Worm (Caenorhabditis elegans) whole organism, L2 larva: ENCODE data around the gene F13A2.2.

Source experiments
- C34F6.9 ChIP-seq: fragments of 150-350 bp; optimal IDR thresholded peaks from 2 replicates; lab custom pipeline; 2014; ENCODE audit warnings: missing biosample characterization, missing genetic modification characterization
- F13H6.1 ChIP-seq: sonication (generic microtip); optimal IDR thresholded peaks from 2 replicates; lab custom pipeline; 2016; ENCODE audit warnings: missing genetic modification characterization, missing compliant biosample characterization
- R02D3.7 ChIP-seq: fragments of 150-350 bp; optimal IDR thresholded peaks from 2 replicates; lab custom pipeline; 2014; ENCODE audit warnings: missing biosample characterization, missing genetic modification characterization
- Y55F3AM.14 ChIP-seq: fragments of 200-800 bp; sonication (Bioruptor generic); optimal IDR thresholded peaks from 2 replicates; lab custom pipeline; 2018; ENCODE audit warnings: mild to moderate bottlenecking, missing genetic modification characterization, missing compliant biosample characterization
- ZK546.5 ChIP-seq: sonication (generic microtip); optimal IDR thresholded peaks from 2 replicates; lab custom pipeline; 2017; ENCODE audit warnings: missing biosample characterization, missing genetic modification characterization
- alr-1 ChIP-seq: fragments of 150-350 bp; optimal IDR thresholded peaks from 2 replicates; lab custom pipeline; 2014; ENCODE audit warnings: missing biosample characterization, missing genetic modification characterization
- aly-2 ChIP-seq: fragments of 150-350 bp; optimal IDR thresholded peaks from 2 replicates; lab custom pipeline; 2014; ENCODE audit warnings: missing biosample characterization, missing genetic modification characterization
- ama-1 ChIP-seq: fragments of 150-350 bp; optimal IDR thresholded peaks from 2 replicates; lab custom pipeline; 2018; ENCODE audit warnings: inconsistent platforms
- blmp-1 ChIP-seq: sonication (generic microtip); optimal IDR thresholded peaks from 2 replicates; lab custom pipeline; 2017; ENCODE audit warnings: missing genetic modification characterization, mild to moderate bottlenecking, missing compliant biosample characterization, antibody characterized with exemption, moderate library complexity; ENCODE audit not compliant: insufficient read depth
- ceh-16 ChIP-seq: fragments of 150-350 bp; optimal IDR thresholded peaks from 2 replicates; lab custom pipeline; 2014; ENCODE audit warnings: missing biosample characterization, missing genetic modification characterization
- ceh-82 ChIP-seq: fragments of 150-350 bp; optimal IDR thresholded peaks from 2 replicates; lab custom pipeline; 2014; ENCODE audit warnings: missing biosample characterization, missing genetic modification characterization
- dmd-4 ChIP-seq: sonication (generic microtip); optimal IDR thresholded peaks from 2 replicates; lab custom pipeline; 2017; ENCODE audit warnings: missing biosample characterization, missing genetic modification characterization
- elt-1 ChIP-seq: fragments of 150-350 bp; optimal IDR thresholded peaks from 2 replicates; lab custom pipeline; 2014; ENCODE audit warnings: missing biosample characterization, missing genetic modification characterization
- fos-1 ChIP-seq: fragments of 150-350 bp; optimal IDR thresholded peaks from 2 replicates; lab custom pipeline; 2014; ENCODE audit warnings: missing biosample characterization, missing genetic modification characterization
- lin-11 ChIP-seq: fragments of 150-350 bp; sonication (generic microtip); optimal IDR thresholded peaks from 2 replicates; lab custom pipeline; 2014; ENCODE audit warnings: missing biosample characterization, missing genetic modification characterization, inconsistent platforms, mixed read lengths
- lin-13 ChIP-seq: fragments of 150-350 bp; optimal IDR thresholded peaks from 2 replicates; lab custom pipeline; 2014; ENCODE audit warnings: missing biosample characterization, missing genetic modification reagents, missing genetic modification characterization
- lin-39 ChIP-seq: fragments of 150-350 bp; optimal IDR thresholded peaks from 2 replicates; lab custom pipeline; 2014; ENCODE audit warnings: missing biosample characterization, missing genetic modification reagents, missing genetic modification characterization
- mdl-1 ChIP-seq, 2 experiments: fragments of 150-350 bp in 1 of 2; sonication (generic microtip) in 1 of 2; optimal IDR thresholded peaks; 2 replicates each; lab custom pipeline; 2017; ENCODE audit warnings: missing biosample characterization in 2 of 2, missing genetic modification characterization in 2 of 2
- nhr-11 ChIP-seq: fragments of 150-350 bp; optimal IDR thresholded peaks from 2 replicates; lab custom pipeline; 2014; ENCODE audit warnings: missing biosample characterization, missing genetic modification characterization
- nhr-12 ChIP-seq: fragments of 150-350 bp; optimal IDR thresholded peaks from 2 replicates; lab custom pipeline; 2014; ENCODE audit warnings: missing biosample characterization, missing genetic modification characterization
- nhr-129 ChIP-seq: fragments of 150-350 bp; optimal IDR thresholded peaks from 2 replicates; lab custom pipeline; 2014; ENCODE audit warnings: missing biosample characterization, missing genetic modification characterization
- nhr-21 ChIP-seq: fragments of 150-350 bp; optimal IDR thresholded peaks from 2 replicates; lab custom pipeline; 2014; ENCODE audit warnings: missing biosample characterization, missing genetic modification characterization
- nhr-23 ChIP-seq: fragments of 150-350 bp; optimal IDR thresholded peaks from 2 replicates; lab custom pipeline; 2014; ENCODE audit warnings: missing biosample characterization, missing genetic modification reagents, missing genetic modification characterization
- nhr-237 ChIP-seq: fragments of 150-350 bp; optimal IDR thresholded peaks from 2 replicates; lab custom pipeline; 2014; ENCODE audit warnings: missing biosample characterization, missing genetic modification characterization
- nhr-25 ChIP-seq: fragments of 150-350 bp; sonication (generic microtip); optimal IDR thresholded peaks from 3 replicates; lab custom pipeline; 2014; ENCODE audit warnings: missing biosample characterization, missing genetic modification characterization
- peb-1 ChIP-seq: fragments of 150-350 bp; optimal IDR thresholded peaks from 2 replicates; lab custom pipeline; 2014; ENCODE audit warnings: missing biosample characterization, missing genetic modification characterization
- sem-4 ChIP-seq: fragments of 150-350 bp; optimal IDR thresholded peaks from 2 replicates; lab custom pipeline; 2014; ENCODE audit warnings: missing biosample characterization, missing genetic modification reagents, missing genetic modification characterization
- skn-1 ChIP-seq: sonication (generic microtip); optimal IDR thresholded peaks from 2 replicates; lab custom pipeline; 2017; ENCODE audit warnings: missing biosample characterization, missing genetic modification characterization
- sma-9 ChIP-seq, 2 experiments: fragments of 150-350 bp in 1 of 2; sonication (generic microtip) in 1 of 2; optimal IDR thresholded peaks; 2 replicates each; lab custom pipeline; 2014 to 2016; ENCODE audit warnings: missing genetic modification characterization in 2 of 2, mild to moderate bottlenecking in 1 of 2, missing biosample characterization in 1 of 2, missing compliant biosample characterization in 1 of 2, missing genetic modification reagents in 1 of 2, moderate library complexity in 1 of 2
- snpc-4 ChIP-seq: fragments of 150-350 bp; optimal IDR thresholded peaks from 2 replicates; lab custom pipeline; 2014; ENCODE audit warnings: missing biosample characterization, missing genetic modification characterization
- unc-39 ChIP-seq: fragments of 150-350 bp; optimal IDR thresholded peaks from 2 replicates; lab custom pipeline; 2014; ENCODE audit warnings: missing biosample characterization, missing genetic modification characterization
- unc-62 ChIP-seq: fragments of 150-350 bp; optimal IDR thresholded peaks from 2 replicates; lab custom pipeline; 2014; ENCODE audit warnings: missing biosample characterization, missing genetic modification reagents, missing genetic modification characterization
- zag-1 ChIP-seq: fragments of 150-350 bp; optimal IDR thresholded peaks from 2 replicates; lab custom pipeline; 2014; ENCODE audit warnings: missing biosample characterization, missing genetic modification characterization
- ztf-1 ChIP-seq: fragments of 200-800 bp; sonication (Bioruptor generic); conservative IDR thresholded peaks from 2 replicates; pipeline ENCODE4 v1.3.6; 2022; ENCODE audit warnings: missing genetic modification characterization, missing compliant biosample characterization
- ztf-4 ChIP-seq: fragments of 150-350 bp; optimal IDR thresholded peaks from 2 replicates; lab custom pipeline; 2014; ENCODE audit warnings: missing biosample characterization, missing genetic modification characterization

Gene F13A2.2

ce11 chrV:4398884-4399283, 14.5 kb upstream of the F13A2.2 start:
- TF ChIP-seq skn-1: no peak
- TF ChIP-seq nhr-12 (tag; lab: Kevin White, UChicago): no peak

ce11 chrV:4398127-4398526, 13.7 kb upstream of the F13A2.2 start:
- no peak for TF ChIP-seq snpc-4 (tag; lab: Kevin White, UChicago)
- no peak for TF ChIP-seq nhr-11 (tag; lab: Kevin White, UChicago)
- no peak for TF ChIP-seq ceh-16 (tag; lab: Kevin White, UChicago)
- TF ChIP-seq R02D3.7 (tag; lab: Kevin White, UChicago): no peak
- no peak for TF ChIP-seq ztf-1
- TF ChIP-seq nhr-25: no peak
- no peak for TF ChIP-seq lin-13 (GFP tag; lab: Kevin White, UChicago)
- TF ChIP-seq mdl-1 (tag; optimal IDR thresholded peaks at IDR 0.05; lab: Kevin White, UChicago): no peak
- TF ChIP-seq skn-1: no peak
- TF ChIP-seq C34F6.9 (tag; lab: Kevin White, UChicago): no peak
- TF ChIP-seq alr-1 (tag; lab: Kevin White, UChicago): no peak
- no peak for TF ChIP-seq lin-39 (tag; lab: Kevin White, UChicago)
- no peak for TF ChIP-seq nhr-23
- TF ChIP-seq ZK546.5 (tag; lab: Kevin White, UChicago): no peak
- no peak for TF ChIP-seq sma-9 (GFP tag; optimal IDR thresholded peaks at IDR 0.05; lab: Kevin White, UChicago)
- no peak for TF ChIP-seq sma-9 (tag; optimal IDR thresholded peaks at IDR 0.05; lab: Kevin White, UChicago)
- TF ChIP-seq nhr-129 (tag; lab: Kevin White, UChicago): no peak
- no peak for TF ChIP-seq blmp-1 (tag; lab: Kevin White, UChicago)
- TF ChIP-seq F13H6.1 (tag; lab: Kevin White, UChicago): no peak

ce11 chrV:4396257-4396656, 11.9 kb upstream of the F13A2.2 start, which contains the start of gene F13A2.3:
Gene F13A2.3, minus strand, starts transcription at chrV:4396357.
- TF ChIP-seq dmd-4 (tag; lab: Kevin White, UChicago) (no peak), ceh-16 (tag; lab: Kevin White, UChicago) (no peak), mdl-1 (tag; optimal IDR thresholded peaks at IDR 0.05; lab: Kevin White, UChicago) (no peak)

ce11 chrV:4387916-4388315, 3.5 kb upstream of the F13A2.2 start:
- no peak for TF ChIP-seq ztf-1
- no peak for TF ChIP-seq mdl-1 (tag; optimal IDR thresholded peaks at IDR 0.05; lab: Kevin White, UChicago)
- TF ChIP-seq C34F6.9 (tag; lab: Kevin White, UChicago): no peak
- TF ChIP-seq nhr-12 (tag; lab: Kevin White, UChicago): no peak
- no peak for TF ChIP-seq sem-4 (tag; lab: Kevin White, UChicago)
- no peak for TF ChIP-seq unc-62 (GFP tag; lab: Kevin White, UChicago)
- no peak for TF ChIP-seq skn-1
- no peak for TF ChIP-seq aly-2
- no peak for TF ChIP-seq zag-1 (tag; lab: Kevin White, UChicago)
- no peak for TF ChIP-seq ama-1 (lab: Kevin White, UChicago)
- no peak for TF ChIP-seq peb-1 (tag; lab: Kevin White, UChicago)
- TF ChIP-seq F13H6.1 (tag; lab: Kevin White, UChicago): no peak
- no peak for TF ChIP-seq ztf-4 (tag; lab: Kevin White, UChicago)
- TF ChIP-seq ZK546.5 (tag; lab: Kevin White, UChicago): no peak

- no peak for TF ChIP-seq Y55F3AM.14 (GFP tag; lab: Kevin White, UChicago)
These were observed 3.0 kb upstream of the F13A2.2 start, which contains the start of gene F13A2.9 for ce11 chrV:4387402-4387801. Gene F13A2.9, minus strand, starts transcription at chrV:4387502.

ce11 chrV:4386173-4386572, 1.8 kb upstream of the F13A2.2 start, which contains the start of gene F13A2.10:
Gene F13A2.10, minus strand, starts transcription at chrV:4386273.
- no peak for TF ChIP-seq lin-11 (tag; lab: Kevin White, UChicago)

ce11 chrV:4382298-4382697, 2.1 kb downstream of the F13A2.2 start, which contains the start of gene F13A2.1:
Gene F13A2.1, minus strand, starts transcription at chrV:4382398.
- TF ChIP-seq blmp-1 (tag; lab: Kevin White, UChicago) (no peak), nhr-12 (tag; lab: Kevin White, UChicago) (no peak), alr-1 (tag; lab: Kevin White, UChicago) (no peak), nhr-237 (tag; lab: Kevin White, UChicago) (no peak), snpc-4 (tag; lab: Kevin White, UChicago) (no peak), sem-4 (tag; lab: Kevin White, UChicago) (no peak), elt-1 (no peak), ceh-82 (tag; lab: Kevin White, UChicago) (no peak), nhr-21 (tag; lab: Kevin White, UChicago) (no peak), sma-9 (GFP tag; optimal IDR thresholded peaks at IDR 0.05; lab: Kevin White, UChicago) (no peak), sma-9 (tag; optimal IDR thresholded peaks at IDR 0.05; lab: Kevin White, UChicago) (no peak), lin-11 (tag; lab: Kevin White, UChicago) (no peak), unc-39 (tag; lab: Kevin White, UChicago) (no peak), C34F6.9 (tag; lab: Kevin White, UChicago) (no peak), peb-1 (tag; lab: Kevin White, UChicago) (no peak), F13H6.1 (tag; lab: Kevin White, UChicago) (no peak), fos-1 (tag; lab: Kevin White, UChicago) (no peak)
